Worm (Caenorhabditis elegans) whole organism, early embryonic: ENCODE results near the gene flp-1.

Experiments
- B0310.2 ChIP-seq: sonication (generic microtip); optimal IDR thresholded peaks from 2 replicates; lab custom pipeline; 2016; ENCODE audit warnings: mild to moderate bottlenecking, missing genetic modification characterization, missing compliant biosample characterization
- F13C5.2 ChIP-seq: sonication (generic microtip); optimal IDR thresholded peaks from 2 replicates; lab custom pipeline; 2017; ENCODE audit warnings: mild to moderate bottlenecking, missing genetic modification characterization, inconsistent platforms, missing compliant biosample characterization
- aly-1 ChIP-seq: sonication (generic microtip); optimal IDR thresholded peaks from 2 replicates; lab custom pipeline; 2016; ENCODE audit warnings: missing genetic modification characterization, missing compliant biosample characterization
- ama-1 ChIP-seq: fragments of 150-350 bp; optimal IDR thresholded peaks from 2 replicates; lab custom pipeline; 2014
- ceh-36 ChIP-seq: sonication (generic microtip); optimal IDR thresholded peaks from 2 replicates; lab custom pipeline; 2016; ENCODE audit warnings: missing genetic modification characterization, inconsistent platforms, missing compliant biosample characterization
- flt-1 ChIP-seq: fragments of 200-800 bp; sonication (Bioruptor generic); IDR thresholded peaks from 2 replicates; pipeline ENCODE4 v1.3.6; 2022; ENCODE audit warnings: missing genetic modification characterization, missing compliant biosample characterization
- hmbx-1 ChIP-seq: sonication (generic microtip); optimal IDR thresholded peaks from 2 replicates; lab custom pipeline; 2016; ENCODE audit warnings: mild to moderate bottlenecking, missing genetic modification characterization, missing compliant biosample characterization
- hnd-1 ChIP-seq: sonication (generic microtip); optimal IDR thresholded peaks from 2 replicates; lab custom pipeline; 2016; ENCODE audit warnings: missing genetic modification characterization, missing compliant biosample characterization
- scrt-1 ChIP-seq: fragments of 200-800 bp; sonication (Bioruptor generic); IDR thresholded peaks from 2 replicates; pipeline ENCODE4 v1.3.6; 2022; ENCODE audit warnings: missing genetic modification characterization, missing compliant biosample characterization
- sea-1 ChIP-seq: fragments of 200-800 bp; sonication (Bioruptor generic); conservative IDR thresholded peaks from 2 replicates; pipeline ENCODE4 v1.3.6; 2022; ENCODE audit warnings: missing genetic modification characterization, missing compliant biosample characterization
- tbx-11 ChIP-seq: fragments of 200-800 bp; sonication (Bioruptor generic); IDR thresholded peaks from 2 replicates; pipeline ENCODE4 v1.3.6; 2022; ENCODE audit warnings: missing genetic modification characterization, missing compliant biosample characterization

DNA sequence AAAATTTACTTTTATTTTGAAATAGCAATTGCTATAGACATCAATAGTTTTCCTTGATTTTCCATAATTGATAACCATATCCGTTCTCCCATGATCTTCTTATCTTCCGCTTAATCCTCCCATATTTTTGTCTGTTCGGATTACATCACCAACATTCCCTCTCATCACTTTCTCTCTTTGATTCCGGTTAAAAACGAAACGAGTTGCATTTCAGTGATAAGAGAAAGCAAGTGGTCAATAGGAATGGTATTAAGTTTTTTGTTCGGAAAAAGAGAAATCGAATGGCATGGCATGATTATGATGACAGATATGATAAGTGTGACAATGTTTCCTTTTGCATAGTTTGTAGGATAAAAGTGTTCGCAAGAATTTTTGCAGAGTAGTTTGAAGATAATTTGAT is 32.5 kb upstream of the flp-1 start:
- TF ChIP-seq aly-1 (tag; lab: Kevin White, UChicago) (no peak), tbx-11 (GFP tag; lab: Robert Waterston, UW) (no peak), hnd-1 (no peak), ama-1 (lab: Kevin White, UChicago) (no peak), B0310.2 (tag; lab: Kevin White, UChicago) (no peak), F13C5.2 (no peak), hmbx-1 (tag; lab: Kevin White, UChicago) (no peak), flt-1 (GFP tag; lab: Robert Waterston, UW) (no peak), ceh-36 (tag; lab: Kevin White, UChicago) (no peak), sea-1 (GFP tag; lab: Robert Waterston, UW) (no peak), scrt-1 (GFP tag; lab: Robert Waterston, UW) (no peak)
